Fruit fly (Drosophila melanogaster) whole organism, prepupa: ENCODE data around the gene CG1789.

ENCODE experiments used
- Blimp-1 ChIP-seq: fragments of 200-800 bp; sonication (Bioruptor generic); optimal IDR thresholded peaks from 3 replicates; lab custom pipeline; 2017; ENCODE audit warnings: missing biosample characterization, missing genetic modification characterization, mild to moderate bottlenecking, moderate library complexity, missing genetic modification reagents
- CG10631 ChIP-seq: fragments of 200-800 bp; sonication (Bioruptor generic); optimal IDR thresholded peaks from 2 replicates; lab custom pipeline; 2016; ENCODE audit warnings: missing biosample characterization, missing genetic modification characterization
- CG10669 ChIP-seq: fragments of 200-800 bp; sonication (Bioruptor generic); optimal IDR thresholded peaks from 3 replicates; lab custom pipeline; 2018; ENCODE audit warnings: missing biosample characterization, mild to moderate bottlenecking, missing genetic modification characterization, moderate library complexity
- CG11294 ChIP-seq: fragments of 200-800 bp; sonication (Bioruptor generic); IDR thresholded peaks from 2 replicates; pipeline ENCODE4 v1.3.6; 2022; ENCODE audit warnings: missing biosample characterization, missing genetic modification characterization
- CG11762 ChIP-seq: fragments of 200-800 bp; sonication (Bioruptor generic); optimal IDR thresholded peaks from 3 replicates; lab custom pipeline; 2016; ENCODE audit warnings: missing biosample characterization, missing genetic modification characterization; ENCODE audit not compliant: insufficient read depth
- CG15336 ChIP-seq: fragments of 200-800 bp; sonication (Bioruptor generic); IDR thresholded peaks from 2 replicates; pipeline ENCODE4 v1.3.6; 2022; ENCODE audit warnings: missing biosample characterization, missing genetic modification characterization
- CG1621 ChIP-seq: fragments of 200-800 bp; sonication (Bioruptor generic); optimal IDR thresholded peaks from 3 replicates; lab custom pipeline; 2018; ENCODE audit warnings: missing biosample characterization, mild to moderate bottlenecking, missing genetic modification characterization
- CG16779 ChIP-seq: fragments of 200-800 bp; sonication (Bioruptor generic); optimal IDR thresholded peaks from 3 replicates; lab custom pipeline; 2017; ENCODE audit warnings: missing biosample characterization, mild to moderate bottlenecking, missing genetic modification characterization
- CG3032 ChIP-seq: fragments of 200-800 bp; optimal IDR thresholded peaks from 2 replicates; lab custom pipeline; 2019; ENCODE audit warnings: missing biosample characterization, mild to moderate bottlenecking, missing genetic modification characterization, moderate library complexity
- CG32006 ChIP-seq: fragments of 200-800 bp; sonication (Bioruptor generic); optimal IDR thresholded peaks from 3 replicates; lab custom pipeline; 2017; ENCODE audit warnings: missing biosample characterization, mild to moderate bottlenecking, missing genetic modification characterization
- CG34406 ChIP-seq: fragments of 200-800 bp; sonication (Bioruptor generic); optimal IDR thresholded peaks from 3 replicates; lab custom pipeline; 2016; ENCODE audit warnings: missing biosample characterization, missing genetic modification characterization
- CG3919 ChIP-seq: fragments of 200-800 bp; sonication (Bioruptor generic); optimal IDR thresholded peaks from 3 replicates; lab custom pipeline; 2016; ENCODE audit warnings: missing biosample characterization, missing genetic modification characterization
- CG6792 ChIP-seq: fragments of 200-800 bp; sonication (Bioruptor generic); optimal IDR thresholded peaks from 3 replicates; lab custom pipeline; 2016; ENCODE audit warnings: missing biosample characterization, missing genetic modification characterization
- CG6808 ChIP-seq: fragments of 200-800 bp; sonication (Bioruptor generic); optimal IDR thresholded peaks from 3 replicates; lab custom pipeline; 2017; ENCODE audit warnings: missing biosample characterization, missing genetic modification characterization, mild to moderate bottlenecking, moderate library complexity, missing genetic modification reagents
- CG8632 ChIP-seq: fragments of 200-800 bp; sonication (Bioruptor generic); optimal IDR thresholded peaks from 3 replicates; lab custom pipeline; 2016; ENCODE audit warnings: missing biosample characterization, missing genetic modification characterization
- CG9139 ChIP-seq: fragments of 200-800 bp; sonication (Bioruptor generic); optimal IDR thresholded peaks from 3 replicates; lab custom pipeline; 2017; ENCODE audit warnings: missing biosample characterization, mild to moderate bottlenecking, missing genetic modification characterization
- Eip78C ChIP-seq: fragments of 200-800 bp; sonication (Bioruptor generic); peaks from one replicate; lab custom pipeline; 2016; ENCODE audit warnings: missing biosample characterization, missing genetic modification characterization
- Eip93F ChIP-seq: fragments of 200-800 bp; sonication (Bioruptor generic); optimal IDR thresholded peaks from 2 replicates; lab custom pipeline; 2016; ENCODE audit warnings: missing biosample characterization, mild to moderate bottlenecking, missing genetic modification characterization
- Ets96B ChIP-seq: fragments of 200-800 bp; optimal IDR thresholded peaks from 2 replicates; lab custom pipeline; 2019; ENCODE audit warnings: missing biosample characterization, mild to moderate bottlenecking, missing genetic modification characterization, moderate library complexity
- Gug ChIP-seq: fragments of 200-800 bp; sonication (Bioruptor generic); IDR thresholded peaks from 2 replicates; pipeline ENCODE4 v1.3.6; 2022; ENCODE audit warnings: missing biosample characterization, missing genetic modification characterization
- Hr4 ChIP-seq: fragments of 200-800 bp; sonication (Bioruptor generic); optimal IDR thresholded peaks from 3 replicates; lab custom pipeline; 2016; ENCODE audit warnings: missing biosample characterization, missing genetic modification characterization
- Met ChIP-seq: fragments of 200-800 bp; sonication (Bioruptor generic); optimal IDR thresholded peaks from 3 replicates; lab custom pipeline; 2016; ENCODE audit warnings: missing biosample characterization, missing genetic modification characterization
- OdsH ChIP-seq: fragments of 200-800 bp; sonication (Bioruptor generic); optimal IDR thresholded peaks from 3 replicates; lab custom pipeline; 2016; ENCODE audit warnings: missing biosample characterization, missing genetic modification characterization
- Smox ChIP-seq: fragments of 200-800 bp; sonication (Bioruptor generic); optimal IDR thresholded peaks from 3 replicates; lab custom pipeline; 2016; ENCODE audit warnings: missing biosample characterization, missing genetic modification characterization
- Sox102F ChIP-seq: fragments of 200-800 bp; sonication (Bioruptor generic); optimal IDR thresholded peaks from 2 replicates; lab custom pipeline; 2016; ENCODE audit warnings: missing biosample characterization, mild to moderate bottlenecking, missing genetic modification characterization
- Sox15 ChIP-seq: fragments of 200-800 bp; sonication (Bioruptor generic); optimal IDR thresholded peaks from 3 replicates; lab custom pipeline; 2016; ENCODE audit warnings: missing biosample characterization, missing genetic modification characterization
- acj6 ChIP-seq: fragments of 200-800 bp; sonication (Bioruptor generic); optimal IDR thresholded peaks from 3 replicates; lab custom pipeline; 2016; ENCODE audit warnings: missing biosample characterization, missing genetic modification characterization
- cyc ChIP-seq: fragments of 200-800 bp; sonication (Bioruptor generic); optimal IDR thresholded peaks from 3 replicates; lab custom pipeline; 2016; ENCODE audit warnings: missing biosample characterization, missing genetic modification characterization
- dac ChIP-seq: fragments of 200-800 bp; sonication (Bioruptor generic); optimal IDR thresholded peaks from 2 replicates; lab custom pipeline; 2017; ENCODE audit warnings: missing biosample characterization, mild to moderate bottlenecking, missing genetic modification characterization
- dsx ChIP-seq: fragments of 200-800 bp; optimal IDR thresholded peaks from 3 replicates; lab custom pipeline; 2019; ENCODE audit warnings: missing biosample characterization, mild to moderate bottlenecking, missing genetic modification characterization, moderate library complexity; ENCODE audit not compliant: poor library complexity, severe bottlenecking
- eg ChIP-seq: fragments of 200-800 bp; sonication (Bioruptor generic); IDR thresholded peaks from 3 replicates; pipeline ENCODE4 v1.3.6; 2022; ENCODE audit warnings: missing biosample characterization, missing genetic modification characterization
- esn ChIP-seq: fragments of 200-800 bp; sonication (Bioruptor generic); optimal IDR thresholded peaks from 2 replicates; lab custom pipeline; 2016; ENCODE audit warnings: missing biosample characterization, mild to moderate bottlenecking, missing genetic modification characterization, moderate library complexity
- fd59A ChIP-seq: fragments of 200-800 bp; sonication (Bioruptor generic); optimal IDR thresholded peaks from 2 replicates; lab custom pipeline; 2017; ENCODE audit warnings: missing biosample characterization, mild to moderate bottlenecking, missing genetic modification characterization, missing genetic modification reagents
- fd85E ChIP-seq: fragments of 200-800 bp; sonication (Bioruptor generic); optimal IDR thresholded peaks from 3 replicates; lab custom pipeline; 2016; ENCODE audit warnings: missing biosample characterization, missing genetic modification characterization
- fkh ChIP-seq: fragments of 200-800 bp; sonication (Bioruptor generic); optimal IDR thresholded peaks from 3 replicates; lab custom pipeline; 2017; ENCODE audit warnings: missing biosample characterization, mild to moderate bottlenecking, missing genetic modification characterization, moderate library complexity
- net ChIP-seq: fragments of 200-800 bp; sonication (Bioruptor generic); optimal IDR thresholded peaks from 3 replicates; lab custom pipeline; 2016; ENCODE audit warnings: missing biosample characterization, missing genetic modification characterization
- pdm3 ChIP-seq: fragments of 200-800 bp; sonication (Bioruptor generic); optimal IDR thresholded peaks from 3 replicates; lab custom pipeline; 2016; ENCODE audit warnings: missing biosample characterization, missing genetic modification characterization
- salr ChIP-seq, 2 experiments: fragments of 200-800 bp; sonication (Bioruptor generic); optimal IDR thresholded peaks; 3 replicates each; lab custom pipeline; 2016 to 2018; ENCODE audit warnings: missing biosample characterization in 2 of 2, missing genetic modification characterization in 2 of 2, mild to moderate bottlenecking in 1 of 2
- spab ChIP-seq: fragments of 200-800 bp; sonication (Bioruptor generic); optimal IDR thresholded peaks from 2 replicates; lab custom pipeline; 2017; ENCODE audit warnings: missing biosample characterization, mild to moderate bottlenecking, missing genetic modification characterization, missing genetic modification reagents
- ss ChIP-seq, 2 experiments: fragments of 200-800 bp; sonication (Bioruptor generic); optimal IDR thresholded peaks; 2 replicates in 1 of 2; 3 replicates in 1 of 2; lab custom pipeline; 2017 to 2018; ENCODE audit warnings: mild to moderate bottlenecking in 2 of 2, missing biosample characterization in 2 of 2, missing genetic modification characterization in 2 of 2, moderate library complexity in 1 of 2
- svp ChIP-seq: fragments of 200-800 bp; sonication (Bioruptor generic); peaks from one replicate; lab custom pipeline; 2016; ENCODE audit warnings: missing biosample characterization, missing genetic modification characterization
- topi ChIP-seq: fragments of 200-800 bp; sonication (Bioruptor generic); optimal IDR thresholded peaks from 3 replicates; lab custom pipeline; 2016; ENCODE audit warnings: missing biosample characterization, missing genetic modification characterization
- vri ChIP-seq: fragments of 200-800 bp; sonication (Bioruptor generic); optimal IDR thresholded peaks from 3 replicates; lab custom pipeline; 2016; ENCODE audit warnings: missing biosample characterization, mild to moderate bottlenecking, missing genetic modification characterization

Gene CG1789

dm6 chrX:8747627-8748026, 27.3 kb downstream of the CG1789 start (continued):
- TF ChIP-seq CG15336 (peak; percentile 15; the same call in 1 of the 2 replicates), CG9139 (GFP tag; lab: Kevin White, UChicago) (peak; percentile 18), CG3032 (peak; percentile 57), vri (GFP tag; lab: Kevin White, UChicago) (no peak), CG3919 (GFP tag; lab: Kevin White, UChicago) (peak; percentile 22), ss (GFP tag; optimal IDR thresholded peaks at IDR 0.05; lab: Kevin White, UChicago) (peak; percentile 48 to 49), dsx (GFP tag; lab: Kevin White, UChicago) (peak; percentile 49), Eip78C (GFP tag; lab: Kevin White, UChicago) (peak; percentile 80), CG10631 (GFP tag; lab: Kevin White, UChicago) (peak; percentile 37), CG32006 (peak; percentile 46), pdm3 (peak; percentile 8), CG6808 (GFP tag; lab: Kevin White, UChicago) (peak; percentile 55), CG11762 (GFP tag; lab: Kevin White, UChicago) (no peak), eg (GFP tag; lab: Robert Waterston, UW) (no peak), acj6 (GFP tag; lab: Kevin White, UChicago) (peak; percentile 27)

- TF ChIP-seq Eip93F (GFP tag; lab: Kevin White, UChicago) (no peak), esn (GFP tag; lab: Kevin White, UChicago) (no peak), CG16779 (tag; lab: Kevin White, UChicago) (no peak), CG6808 (GFP tag; lab: Kevin White, UChicago) (no peak), CG10669 (GFP tag; lab: Kevin White, UChicago) (no peak), CG11762 (GFP tag; lab: Kevin White, UChicago) (no peak), fd85E (no peak), Gug (GFP tag; lab: Robert Waterston, UW) (no peak), CG10631 (GFP tag; lab: Kevin White, UChicago) (no peak), CG6792 (GFP tag; lab: Kevin White, UChicago) (no peak), net (GFP tag; lab: Kevin White, UChicago) (no peak), svp (GFP tag; lab: Kevin White, UChicago) (no peak), CG3032 (no peak), CG3919 (GFP tag; lab: Kevin White, UChicago) (no peak), spab (GFP tag; lab: Kevin White, UChicago) (no peak), Blimp-1 (GFP tag; lab: Kevin White, UChicago) (no peak), pdm3 (no peak), CG9139 (GFP tag; lab: Kevin White, UChicago) (no peak), cyc (GFP tag; lab: Kevin White, UChicago) (no peak), dac (no peak)
Observed at dm6 chrX:8753703-8754102, 33.4 kb downstream of the CG1789 start.

dm6 chrX:8755352-8755751, 35.0 kb downstream of the CG1789 start:
- TF ChIP-seq salr (GFP tag; optimal IDR thresholded peaks at IDR 0.05; lab: Kevin White, UChicago) = peak in 1 of 2 experiments; percentile 19
- peak; percentile 53 for TF ChIP-seq CG15336
- TF ChIP-seq CG8632 = peak; percentile 26
- peak; percentile 50 for TF ChIP-seq CG34406
- TF ChIP-seq fkh (GFP tag; lab: Kevin White, UChicago) = no peak
- TF ChIP-seq Eip93F (GFP tag; lab: Kevin White, UChicago) = no peak
- TF ChIP-seq topi (GFP tag; lab: Kevin White, UChicago) = peak; percentile 61
- TF ChIP-seq Blimp-1 (GFP tag; lab: Kevin White, UChicago) = no peak
- TF ChIP-seq svp (GFP tag; lab: Kevin White, UChicago) = peak; percentile 77
- peak; percentile 60 for TF ChIP-seq CG1621 (tag; lab: Kevin White, UChicago)
- peak; percentile 78 to 92 for TF ChIP-seq ss (GFP tag; optimal IDR thresholded peaks at IDR 0.05; lab: Kevin White, UChicago)
- peak; percentile 59 for TF ChIP-seq Met (GFP tag; lab: Kevin White, UChicago)
- TF ChIP-seq Hr4 = peak; percentile 55
- TF ChIP-seq CG3919 (GFP tag; lab: Kevin White, UChicago) = peak; percentile 74
- TF ChIP-seq CG11294 (GFP tag; lab: Robert Waterston, UW) = 0 out of 2 replicates have a peak, but pooled peaks have one; percentile 33
- TF ChIP-seq Gug (GFP tag; lab: Robert Waterston, UW) = 0 out of 2 replicates have a peak, but pooled peaks have one; percentile 26
- TF ChIP-seq CG6792 (GFP tag; lab: Kevin White, UChicago) = peak; percentile 62
- peak; percentile 32 for TF ChIP-seq Sox15 (GFP tag; lab: Kevin White, UChicago)
- TF ChIP-seq CG32006 = peak; percentile 56
- peak; percentile 67 for TF ChIP-seq fd59A
- peak; percentile 72 for TF ChIP-seq dsx (GFP tag; lab: Kevin White, UChicago)
- TF ChIP-seq Sox102F (GFP tag; lab: Kevin White, UChicago) = peak; percentile 12
- peak; percentile 47 for TF ChIP-seq cyc (GFP tag; lab: Kevin White, UChicago)
- TF ChIP-seq dac = no peak
- TF ChIP-seq net (GFP tag; lab: Kevin White, UChicago) = peak; percentile 15
- peak; percentile 66 for TF ChIP-seq acj6 (GFP tag; lab: Kevin White, UChicago)
- TF ChIP-seq Ets96B (tag; lab: Kevin White, UChicago) = peak; percentile 70
- peak; percentile 65 for TF ChIP-seq OdsH (GFP tag; lab: Kevin White, UChicago)
- peak; percentile 78 for TF ChIP-seq CG3032
- TF ChIP-seq CG6808 (GFP tag; lab: Kevin White, UChicago) = peak; percentile 71
- no peak for TF ChIP-seq fd85E
- TF ChIP-seq Smox (GFP tag; lab: Kevin White, UChicago) = peak; percentile 31
